Fruit fly (Drosophila melanogaster) whole organism, embryonic: ENCODE results near the gene CG33181.

ENCODE experiments used
- BEAF-32 ChIP-seq: fragments of 200-800 bp; sonication (Bioruptor generic); optimal IDR thresholded peaks from 3 replicates; lab custom pipeline; 2017; ENCODE audit warnings: missing biosample characterization, missing genetic modification characterization, mild to moderate bottlenecking, moderate library complexity, missing genetic modification reagents
- CG11560 ChIP-seq: fragments of 200-800 bp; sonication (Bioruptor generic); IDR thresholded peaks from 3 replicates; pipeline ENCODE4 v1.3.6; 2022; ENCODE audit warnings: missing biosample characterization, missing genetic modification characterization
- CG1233 ChIP-seq: fragments of 200-800 bp; sonication (Bioruptor generic); optimal IDR thresholded peaks from 4 replicates; lab custom pipeline; 2018; ENCODE audit warnings: missing biosample characterization, mild to moderate bottlenecking, missing genetic modification characterization
- CG14441 ChIP-seq: fragments of 200-800 bp; sonication (Bioruptor generic); IDR thresholded peaks from 2 replicates; pipeline ENCODE4 v1.3.6; 2022; ENCODE audit warnings: missing biosample characterization, missing genetic modification characterization
- CG14710 ChIP-seq: fragments of 200-800 bp; sonication (Bioruptor generic); optimal IDR thresholded peaks from 3 replicates; lab custom pipeline; 2019; ENCODE audit warnings: missing biosample characterization, mild to moderate bottlenecking, missing genetic modification characterization, moderate library complexity
- CG15514 ChIP-seq: fragments of 200-800 bp; sonication (Bioruptor generic); optimal IDR thresholded peaks from 3 replicates; lab custom pipeline; 2017; ENCODE audit warnings: missing biosample characterization, missing genetic modification characterization, mild to moderate bottlenecking, moderate library complexity, missing genetic modification reagents
- CG2120 ChIP-seq: fragments of 200-800 bp; sonication (Bioruptor generic); optimal IDR thresholded peaks from 3 replicates; lab custom pipeline; 2016; ENCODE audit warnings: missing biosample characterization, missing genetic modification characterization
- CG2875 ChIP-seq: fragments of 200-800 bp; sonication (Bioruptor generic); optimal IDR thresholded peaks from 2 replicates; lab custom pipeline; 2017; ENCODE audit warnings: missing biosample characterization, mild to moderate bottlenecking, missing genetic modification characterization, missing genetic modification reagents
- CG2889 ChIP-seq: fragments of 200-800 bp; sonication (Bioruptor generic); IDR thresholded peaks from 3 replicates; pipeline ENCODE4 v1.3.6; 2022; ENCODE audit warnings: missing biosample characterization, missing genetic modification characterization
- CG31365 ChIP-seq: fragments of 200-800 bp; sonication (Bioruptor generic); optimal IDR thresholded peaks from 2 replicates; lab custom pipeline; 2018; ENCODE audit warnings: missing biosample characterization, mild to moderate bottlenecking, missing genetic modification characterization
- CG4707 ChIP-seq: fragments of 200-800 bp; sonication (Bioruptor generic); optimal IDR thresholded peaks from 2 replicates; lab custom pipeline; 2018; ENCODE audit warnings: missing biosample characterization, mild to moderate bottlenecking, missing genetic modification characterization, moderate library complexity
- CG5180 ChIP-seq: fragments of 200-800 bp; sonication (Bioruptor generic); optimal IDR thresholded peaks from 3 replicates; lab custom pipeline; 2017; ENCODE audit warnings: missing biosample characterization, missing genetic modification characterization, mild to moderate bottlenecking, moderate library complexity, missing genetic modification reagents
- CG6813 ChIP-seq: fragments of 200-800 bp; sonication (Bioruptor generic); optimal IDR thresholded peaks from 2 replicates; lab custom pipeline; 2017; ENCODE audit warnings: missing biosample characterization, missing genetic modification characterization, mild to moderate bottlenecking, moderate library complexity, missing genetic modification reagents
- CG7987 ChIP-seq: fragments of 200-800 bp; sonication (Bioruptor generic); optimal IDR thresholded peaks from 2 replicates; lab custom pipeline; 2018; ENCODE audit warnings: missing biosample characterization, mild to moderate bottlenecking, missing genetic modification characterization, moderate library complexity
- CG9932 ChIP-seq: fragments of 200-800 bp; sonication (Bioruptor generic); IDR thresholded peaks from 2 replicates; pipeline ENCODE4 v1.3.6; 2022; ENCODE audit warnings: missing biosample characterization, missing genetic modification characterization
- Dad ChIP-seq: fragments of 200-800 bp; sonication (Bioruptor generic); optimal IDR thresholded peaks from 3 replicates; lab custom pipeline; 2016; ENCODE audit warnings: missing biosample characterization, missing genetic modification characterization
- Deaf1 ChIP-seq: fragments of 200-800 bp; optimal IDR thresholded peaks from 3 replicates; lab custom pipeline; 2019; ENCODE audit warnings: missing biosample characterization, mild to moderate bottlenecking, missing genetic modification characterization, moderate library complexity
- Doc3 ChIP-seq: fragments of 200-800 bp; sonication (Bioruptor generic); IDR thresholded peaks from 3 replicates; pipeline ENCODE4 v1.3.6; 2022; ENCODE audit warnings: missing biosample characterization, missing genetic modification characterization; ENCODE audit not compliant: partially characterized antibody
- E2f2 ChIP-seq: fragments of 200-800 bp; sonication (Bioruptor generic); IDR thresholded peaks from 2 replicates; pipeline ENCODE4 v1.3.6; 2022; ENCODE audit warnings: missing biosample characterization, missing genetic modification characterization
- Eip74EF ChIP-seq, 2 experiments: fragments of 200-800 bp in 1 of 2; fragments of >200 bp in 1 of 2; sonication (Bioruptor generic) in 1 of 2; optimal IDR thresholded peaks; 2 replicates each; lab custom pipeline; 2017 to 2019; ENCODE audit warnings: missing biosample characterization in 2 of 2, missing genetic modification characterization in 2 of 2, mild to moderate bottlenecking in 1 of 2, moderate library complexity in 1 of 2
- HLH3B ChIP-seq: fragments of 200-800 bp; sonication (Bioruptor generic); IDR thresholded peaks from 2 replicates; pipeline ENCODE4 v1.3.6; 2022; ENCODE audit warnings: missing biosample characterization, missing genetic modification characterization
- Hey ChIP-seq: fragments of 200-800 bp; sonication (Bioruptor generic); optimal IDR thresholded peaks from 3 replicates; lab custom pipeline; 2018; ENCODE audit warnings: missing biosample characterization, mild to moderate bottlenecking, missing genetic modification characterization
- Max ChIP-seq: fragments of 200-800 bp; sonication (Bioruptor generic); optimal IDR thresholded peaks from 2 replicates; lab custom pipeline; 2016; ENCODE audit warnings: missing biosample characterization, mild to moderate bottlenecking, missing genetic modification characterization
- Oli ChIP-seq: fragments of 200-800 bp; sonication (Bioruptor generic); optimal IDR thresholded peaks from 2 replicates; lab custom pipeline; 2018; ENCODE audit warnings: missing biosample characterization, mild to moderate bottlenecking, missing genetic modification characterization, moderate library complexity
- Six4 ChIP-seq: fragments of 200-800 bp; sonication (Bioruptor generic); optimal IDR thresholded peaks from 2 replicates; lab custom pipeline; 2016; ENCODE audit warnings: missing biosample characterization, missing genetic modification characterization
- Sry-β ChIP-seq: fragments of 200-800 bp; sonication (Bioruptor generic); optimal IDR thresholded peaks from 2 replicates; lab custom pipeline; 2018; ENCODE audit warnings: missing biosample characterization, mild to moderate bottlenecking, missing genetic modification characterization, moderate library complexity
- abd-A ChIP-seq: fragments of 200-800 bp; sonication (Bioruptor generic); optimal IDR thresholded peaks from 3 replicates; lab custom pipeline; 2019; ENCODE audit warnings: missing biosample characterization, mild to moderate bottlenecking, missing genetic modification characterization, moderate library complexity
- ap ChIP-seq: fragments of 200-800 bp; sonication (Bioruptor generic); IDR thresholded peaks from 2 replicates; pipeline ENCODE4 v1.3.6; 2022; ENCODE audit warnings: missing biosample characterization, missing genetic modification characterization
- az2 ChIP-seq: fragments of 200-800 bp; sonication (Bioruptor generic); optimal IDR thresholded peaks from 3 replicates; lab custom pipeline; 2016; ENCODE audit warnings: missing biosample characterization, missing genetic modification characterization
- bigmax ChIP-seq: fragments of 200-800 bp; sonication (Bioruptor generic); optimal IDR thresholded peaks from 2 replicates; lab custom pipeline; 2018; ENCODE audit warnings: missing biosample characterization, mild to moderate bottlenecking, missing genetic modification characterization
- ci ChIP-seq: fragments of 200-800 bp; sonication (Bioruptor generic); IDR thresholded peaks from 3 replicates; pipeline ENCODE4 v1.3.6; 2022; ENCODE audit warnings: missing biosample characterization, missing genetic modification characterization
- crc ChIP-seq: fragments of 200-800 bp; sonication (Bioruptor generic); optimal IDR thresholded peaks from 2 replicates; lab custom pipeline; 2016; ENCODE audit warnings: missing biosample characterization, missing genetic modification characterization
- fd3F ChIP-seq: fragments of 200-800 bp; sonication (Bioruptor generic); optimal IDR thresholded peaks from 2 replicates; lab custom pipeline; 2018; ENCODE audit warnings: missing biosample characterization, mild to moderate bottlenecking, missing genetic modification characterization, moderate library complexity
- gce ChIP-seq: fragments of 200-800 bp; sonication (Bioruptor generic); IDR thresholded peaks from 3 replicates; pipeline ENCODE4 v1.3.6; 2022; ENCODE audit warnings: missing biosample characterization, missing genetic modification characterization
- gcm2 ChIP-seq: fragments of 200-800 bp; sonication (Bioruptor generic); optimal IDR thresholded peaks from 2 replicates; lab custom pipeline; 2016; ENCODE audit warnings: missing biosample characterization, missing genetic modification characterization
- gfzf ChIP-seq: fragments of 200-800 bp; sonication (Bioruptor generic); optimal IDR thresholded peaks from 2 replicates; lab custom pipeline; 2016; ENCODE audit warnings: missing biosample characterization, mild to moderate bottlenecking, missing genetic modification characterization, moderate library complexity
- insv ChIP-seq, 2 experiments: fragments of 200-800 bp; sonication (Bioruptor generic); optimal IDR thresholded peaks; 3 replicates each; lab custom pipeline; 2016 to 2018; ENCODE audit warnings: missing biosample characterization in 2 of 2, missing genetic modification characterization in 2 of 2
- jigr1 ChIP-seq: fragments of 200-800 bp; sonication (Bioruptor generic); IDR thresholded peaks from 3 replicates; pipeline ENCODE4 v1.3.6; 2022; ENCODE audit warnings: missing biosample characterization, missing genetic modification characterization
- ken ChIP-seq: fragments of 200-800 bp; sonication (Bioruptor generic); IDR thresholded peaks from 3 replicates; pipeline ENCODE4 v1.3.6; 2022; ENCODE audit warnings: missing biosample characterization, missing genetic modification characterization
- lola ChIP-seq, 3 experiments: fragments of >200 bp in 2 of 3; fragments of 200-800 bp in 1 of 3; sonication (Bioruptor generic) in 1 of 3; optimal IDR thresholded peaks; 2 replicates each; lab custom pipeline; 2017 to 2019; ENCODE audit warnings: missing biosample characterization in 3 of 3, missing genetic modification characterization in 3 of 3, mild to moderate bottlenecking in 1 of 3, moderate library complexity in 1 of 3
- nerfin-2 ChIP-seq: fragments of 200-800 bp; sonication (Bioruptor generic); IDR thresholded peaks from 2 replicates; pipeline ENCODE4 v1.3.6; 2022; ENCODE audit warnings: missing biosample characterization, missing genetic modification characterization; ENCODE audit not compliant: partially characterized antibody
- pb ChIP-seq: fragments of 200-800 bp; sonication (Bioruptor generic); optimal IDR thresholded peaks from 3 replicates; lab custom pipeline; 2016; ENCODE audit warnings: missing biosample characterization, missing genetic modification characterization
- pita ChIP-seq: fragments of 200-800 bp; sonication (Bioruptor generic); optimal IDR thresholded peaks from 2 replicates; lab custom pipeline; 2017; ENCODE audit warnings: missing biosample characterization, mild to moderate bottlenecking, missing genetic modification characterization
- sens-2 ChIP-seq: fragments of 200-800 bp; sonication (Bioruptor generic); IDR thresholded peaks from 2 replicates; pipeline ENCODE4 v1.3.6; 2022; ENCODE audit warnings: missing biosample characterization, missing genetic modification characterization
- sna ChIP-seq: fragments of 200-800 bp; sonication (Bioruptor generic); IDR thresholded peaks from 2 replicates; pipeline ENCODE4 v1.3.6; 2022; ENCODE audit warnings: missing biosample characterization, missing genetic modification characterization; ENCODE audit not compliant: partially characterized antibody
- sr ChIP-seq: fragments of 200-800 bp; sonication (Bioruptor generic); IDR thresholded peaks from 3 replicates; pipeline ENCODE4 v1.3.6; 2022; ENCODE audit warnings: missing biosample characterization, missing genetic modification characterization
- sug ChIP-seq: fragments of 200-800 bp; optimal IDR thresholded peaks from 2 replicates; lab custom pipeline; 2019; ENCODE audit warnings: missing biosample characterization, mild to moderate bottlenecking, missing genetic modification characterization, moderate library complexity
- tio ChIP-seq: fragments of 200-800 bp; sonication (Bioruptor generic); optimal IDR thresholded peaks from 2 replicates; lab custom pipeline; 2017; ENCODE audit warnings: missing biosample characterization, missing genetic modification characterization, inconsistent platforms
- yki ChIP-seq: fragments of >200 bp; optimal IDR thresholded peaks from 3 replicates; lab custom pipeline; 2018
- zen2 ChIP-seq: fragments of 200-800 bp; sonication (Bioruptor generic); IDR thresholded peaks from 3 replicates; pipeline ENCODE4 v1.3.6; 2022; ENCODE audit warnings: missing biosample characterization, missing genetic modification characterization; ENCODE audit not compliant: partially characterized antibody

Gene CG33181

dm6 chrX:8492849-8493248, 3.7 kb downstream of the CG33181 start (continued):
- TF ChIP-seq Eip74EF (GFP tag; optimal IDR thresholded peaks at IDR 0.05; lab: Kevin White, UChicago) (peak in 1 of 2 experiments; percentile 65), sr (GFP tag; lab: Robert Waterston, UW) (peak; percentile 77; the same call in 2 of the 3 replicates), CG9932 (0 out of 2 replicates have a peak, but pooled peaks have one; percentile 22), tio (GFP tag; lab: Kevin White, UChicago) (peak; percentile 53), yki (lab: Kevin White, UChicago) (no peak), CG31365 (tag; lab: Kevin White, UChicago) (no peak), sug (tag; lab: Kevin White, UChicago) (peak; percentile 0), lola (GFP tag; optimal IDR thresholded peaks at IDR 0.05; lab: Kevin White, UChicago) (peak in 1 of 3 experiments; percentile 42), pita (GFP tag; lab: Kevin White, UChicago) (no peak), ci (GFP tag; lab: Robert Waterston, UW) (peak; percentile 95), Doc3 (GFP tag; lab: Robert Waterston, UW) (no peak), CG2875 (GFP tag; lab: Kevin White, UChicago) (peak; percentile 78), CG15514 (GFP tag; lab: Kevin White, UChicago) (peak; percentile 31), gcm2 (GFP tag; lab: Kevin White, UChicago) (no peak), fd3F (peak; percentile 47), sens-2 (GFP tag; lab: Robert Waterston, UW) (peak; percentile 81), zen2 (no peak), az2 (GFP tag; lab: Kevin White, UChicago) (peak; percentile 80), ap (GFP tag; lab: Robert Waterston, UW) (peak; percentile 88), CG6813 (GFP tag; lab: Kevin White, UChicago) (peak; percentile 69), pb (no peak), Hey (no peak), ken (peak; percentile 85; the same call in 2 of the 3 replicates), CG2889 (peak; percentile 46; the same call in 2 of the 3 replicates), insv (GFP tag; optimal IDR thresholded peaks at IDR 0.05; lab: Kevin White, UChicago) (no peak), bigmax (GFP tag; lab: Kevin White, UChicago) (no peak), BEAF-32 (GFP tag; lab: Kevin White, UChicago) (no peak), Deaf1 (tag; lab: Kevin White, UChicago) (peak; percentile 20), nerfin-2 (GFP tag; lab: Robert Waterston, UW) (no peak), Sry-β (no peak), CG14710 (tag; lab: Kevin White, UChicago) (peak; percentile 48), CG11560 (tag; lab: Robert Waterston, UW) (0 out of 3 replicates have a peak, but pooled peaks have one; percentile 37), CG14441 (GFP tag; lab: Robert Waterston, UW) (peak; percentile 89), gfzf (GFP tag; lab: Kevin White, UChicago) (no peak), jigr1 (peak; percentile 68; the same call in 1 of the 3 replicates), Dad (GFP tag; lab: Kevin White, UChicago) (peak; percentile 26), CG1233 (peak; percentile 73), E2f2 (GFP tag; lab: Robert Waterston, UW) (peak; percentile 64), Max (GFP tag; lab: Kevin White, UChicago) (peak; percentile 46), CG7987 (GFP tag; lab: Kevin White, UChicago) (peak; percentile 28), abd-A (tag; lab: Kevin White, UChicago) (no peak), CG2120 (GFP tag; lab: Kevin White, UChicago) (no peak), CG4707 (GFP tag; lab: Kevin White, UChicago) (peak; percentile 49), HLH3B (peak; percentile 92), gce (peak; percentile 79; the same call in 1 of the 3 replicates), sna (GFP tag; lab: Robert Waterston, UW) (no peak), crc (no peak), Oli (peak; percentile 86), CG5180 (GFP tag; lab: Kevin White, UChicago) (peak; percentile 76), Six4 (peak; percentile 74)
